Fruit fly (Drosophila melanogaster): ENCODE data around the gene CG9386.
A peak's percentile ranks its signal among the peaks of the same experiment; 100 is the strongest.

The CG9386 gene

dm6 chr3R:9534125-9534496, 21.1 kb downstream of the CG9386 start (continued):
- TF ChIP-seq CG16863 (GFP tag; optimal IDR thresholded peaks at IDR 0.05) (peak; percentile 94), CG4820 (GFP tag; optimal IDR thresholded peaks at IDR 0.05) (peak; percentile 91), CG11456 (GFP tag; IDR thresholded peaks at IDR 0.05) (peak; percentile 88; the same call in 2 of the 3 replicates), Gsc (GFP tag; IDR thresholded peaks at IDR 0.05) (no peak; the same call in 1 of the 2 replicates), TFAM (GFP tag; optimal IDR thresholded peaks at IDR 0.05) (peak; percentile 65), Hr78 (GFP tag; optimal IDR thresholded peaks at IDR 0.05) (peak in 1 of 2 experiments; percentile 68), CG42726 (GFP tag; IDR thresholded peaks at IDR 0.05; ENCODE audit: partially characterized antibody) (no peak), CG4854 (GFP tag; optimal IDR thresholded peaks at IDR 0.05) (peak; percentile 85), grn (GFP tag; optimal IDR thresholded peaks at IDR 0.05) (no peak), Oaz (GFP tag; IDR thresholded peaks at IDR 0.05) (peak; percentile 73), Doc3 (GFP tag; IDR thresholded peaks at IDR 0.05; ENCODE audit: partially characterized antibody) (no peak), tx (GFP tag; optimal IDR thresholded peaks at IDR 0.05) (peak; percentile 91), btn (GFP tag; optimal IDR thresholded peaks at IDR 0.05) (peak; percentile 87), CG2889 (GFP tag; IDR thresholded peaks at IDR 0.05) (peak; percentile 84), CTCF (GFP tag; optimal IDR thresholded peaks at IDR 0.05) (peak; percentile 65), da (GFP tag; optimal IDR thresholded peaks at IDR 0.05) (peak; percentile 82), gsb-n (tag; optimal IDR thresholded peaks at IDR 0.05) (peak; percentile 97), NK7.1 (GFP tag; optimal IDR thresholded peaks at IDR 0.05) (peak; percentile 81), CG1529 (GFP tag; optimal IDR thresholded peaks at IDR 0.05) (peak; percentile 95), CG3995 (GFP tag; optimal IDR thresholded peaks at IDR 0.05) (peak; percentile 3), Fer3 (tag; optimal IDR thresholded peaks at IDR 0.05) (peak; percentile 94), toy (GFP tag; IDR thresholded peaks at IDR 0.05) (peak; percentile 75), HmgD (GFP tag; optimal IDR thresholded peaks at IDR 0.05) (peak; percentile 9), Optix (GFP tag; IDR thresholded peaks at IDR 0.05) (peak; percentile 47; the same call in 2 of the 3 replicates), danr (GFP tag; IDR thresholded peaks at IDR 0.05) (peak; percentile 82), p53 (GFP tag; optimal IDR thresholded peaks at IDR 0.05) (peak; percentile 31), Sox100B (GFP tag; optimal IDR thresholded peaks at IDR 0.05) (peak; percentile 94), CG16815 (GFP tag; optimal IDR thresholded peaks at IDR 0.05) (peak; percentile 74), Nf-YC (tag; optimal IDR thresholded peaks at IDR 0.05) (peak; percentile 59), CG10431 (GFP tag; optimal IDR thresholded peaks at IDR 0.05) (peak; percentile 82), rib (GFP tag; IDR thresholded peaks at IDR 0.05) (peak; percentile 53; the same call in 1 of the 2 replicates), CG9932 (GFP tag; IDR thresholded peaks at IDR 0.05) (no peak; the same call in 1 of the 2 replicates), bcd (GFP tag; optimal IDR thresholded peaks at IDR 0.05) (peak; percentile 82), chn (GFP tag; optimal IDR thresholded peaks at IDR 0.05) (peak; percentile 88), CG34422 (GFP tag; IDR thresholded peaks at IDR 0.05) (peak; percentile 90), Dek (tag; optimal IDR thresholded peaks at IDR 0.05) (peak; percentile 90), CG5245 (GFP tag; optimal IDR thresholded peaks at IDR 0.05) (peak; percentile 92), Mes4 (GFP tag; optimal IDR thresholded peaks at IDR 0.05) (peak; percentile 91), CG8924 (tag; optimal IDR thresholded peaks at IDR 0.05) (peak; percentile 96), phol (tag; optimal IDR thresholded peaks at IDR 0.05) (peak; percentile 95), HHEX (GFP tag; optimal IDR thresholded peaks at IDR 0.05) (peak; percentile 87), Rx (GFP tag; IDR thresholded peaks at IDR 0.05) (peak; percentile 85), CG15514 (GFP tag; optimal IDR thresholded peaks at IDR 0.05) (peak; percentile 50), CG15073 (GFP tag; optimal IDR thresholded peaks at IDR 0.05) (peak; percentile 76), dmrt99B (tag; optimal IDR thresholded peaks at IDR 0.05) (peak; percentile 98), en (GFP tag; optimal IDR thresholded peaks at IDR 0.05) (peak; percentile 79), Bgb (GFP tag; IDR thresholded peaks at IDR 0.05; ENCODE audit: partially characterized antibody) (no peak), B-H2 (GFP tag; optimal IDR thresholded peaks at IDR 0.05) (peak; percentile 32), CG9609 (GFP tag; optimal IDR thresholded peaks at IDR 0.05) (peak; percentile 90), bowl (GFP tag; IDR thresholded peaks at IDR 0.05) (peak; percentile 79), run (tag; optimal IDR thresholded peaks at IDR 0.05) (peak; percentile 94), z (GFP tag; IDR thresholded peaks at IDR 0.05) (0 out of 3 replicates have a peak, but pooled peaks have one; percentile 19)

Measured in whole organism, embryonic.